Worm (Caenorhabditis elegans) whole organism, L4 larva: ENCODE data around the gene seip-1.
"Not testable (repeated sequence)": the region's sequence is repeated elsewhere in the genome, so short reads cannot be mapped to it uniquely, and the experiment has no call there.

Experiments
- T26A8.4 ChIP-seq: fragments of 200-800 bp; sonication (Bioruptor generic); IDR thresholded peaks from 2 replicates; pipeline ENCODE4 v1.3.6; 2022; ENCODE audit warnings: missing genetic modification characterization, missing compliant biosample characterization
- ZK337.2 ChIP-seq: fragments of 200-800 bp; sonication (Bioruptor generic); IDR thresholded peaks from 2 replicates; pipeline ENCODE4 v1.3.6; 2022; ENCODE audit warnings: missing genetic modification reagents, missing genetic modification characterization, missing compliant biosample characterization
- aha-1 ChIP-seq: fragments of 150-350 bp; peaks from one replicate; lab custom pipeline; 2014; ENCODE audit warnings: missing biosample characterization, missing genetic modification characterization
- ceh-82 ChIP-seq: sonication (generic microtip); optimal IDR thresholded peaks from 2 replicates; lab custom pipeline; 2017; ENCODE audit warnings: missing biosample characterization, missing genetic modification characterization
- ctbp-1 ChIP-seq: fragments of 200-800 bp; sonication (Bioruptor generic); IDR thresholded peaks from 2 replicates; pipeline ENCODE4 v1.3.6; 2022; ENCODE audit warnings: missing genetic modification reagents, missing genetic modification characterization, missing compliant biosample characterization
- daf-16 ChIP-seq, 3 experiments: sonication (generic microtip); optimal IDR thresholded peaks; 2 replicates each; lab custom pipeline; 2016 to 2017; ENCODE audit warnings: missing genetic modification characterization in 3 of 3, missing genetic modification reagents in 3 of 3, mild to moderate bottlenecking in 2 of 3, missing compliant biosample characterization in 2 of 3, missing biosample characterization in 1 of 3, moderate library complexity in 1 of 3
- duxl-1 ChIP-seq: sonication (generic microtip); optimal IDR thresholded peaks from 2 replicates; lab custom pipeline; 2016; ENCODE audit warnings: mild to moderate bottlenecking, missing genetic modification characterization, moderate library complexity, missing compliant biosample characterization; ENCODE audit not compliant: poor library complexity
- dve-1 ChIP-seq: sonication (generic microtip); optimal IDR thresholded peaks from 2 replicates; lab custom pipeline; 2017; ENCODE audit warnings: antibody characterized with exemption, mild to moderate bottlenecking, missing genetic modification characterization, missing compliant biosample characterization; ENCODE audit not compliant: insufficient read depth
- gei-8 ChIP-seq: fragments of 200-800 bp; sonication (Bioruptor generic); optimal IDR thresholded peaks from 2 replicates; lab custom pipeline; 2018; ENCODE audit warnings: mild to moderate bottlenecking, missing genetic modification characterization, missing compliant biosample characterization
- hlh-11 ChIP-seq: fragments of 200-800 bp; sonication (Bioruptor generic); optimal IDR thresholded peaks from 2 replicates; lab custom pipeline; 2018; ENCODE audit warnings: mild to moderate bottlenecking, missing genetic modification characterization, missing compliant biosample characterization
- lir-3 ChIP-seq: sonication (generic microtip); optimal IDR thresholded peaks from 2 replicates; lab custom pipeline; 2016; ENCODE audit warnings: mild to moderate bottlenecking, missing genetic modification characterization, missing compliant biosample characterization
- mdl-1 ChIP-seq, 2 experiments: fragments of 150-350 bp in 1 of 2; sonication (generic microtip) in 1 of 2; optimal IDR thresholded peaks; 2 replicates each; lab custom pipeline; 2014 to 2017; ENCODE audit warnings: missing biosample characterization in 2 of 2, missing genetic modification characterization in 2 of 2
- mdt-29 ChIP-seq: fragments of 200-800 bp; sonication (Bioruptor generic); IDR thresholded peaks from 2 replicates; pipeline ENCODE4 v1.3.6; 2022; ENCODE audit warnings: missing genetic modification reagents, missing genetic modification characterization, missing compliant biosample characterization
- mes-2 ChIP-seq: sonication (generic microtip); optimal IDR thresholded peaks from 2 replicates; lab custom pipeline; 2016; ENCODE audit warnings: missing genotype, mild to moderate bottlenecking, missing genetic modification characterization, missing compliant biosample characterization; ENCODE audit not compliant: poor library complexity, severe bottlenecking
- mxl-2 ChIP-seq: fragments of 200-800 bp; sonication (Bioruptor generic); conservative IDR thresholded peaks from 2 replicates; pipeline ENCODE4 v1.3.6; 2022; ENCODE audit warnings: missing genetic modification reagents, missing genetic modification characterization, missing compliant biosample characterization
- nhr-10 ChIP-seq: fragments of 150-350 bp; optimal IDR thresholded peaks from 2 replicates; lab custom pipeline; 2014; ENCODE audit warnings: missing biosample characterization, missing genetic modification characterization
- nhr-42 ChIP-seq: fragments of 200-800 bp; sonication (Bioruptor generic); IDR thresholded peaks from 2 replicates; pipeline ENCODE4 v1.3.6; 2022; ENCODE audit warnings: missing genetic modification characterization, missing compliant biosample characterization
- nhr-48 ChIP-seq: sonication (generic microtip); optimal IDR thresholded peaks from 2 replicates; lab custom pipeline; 2016; ENCODE audit warnings: mild to moderate bottlenecking, missing genetic modification characterization, missing compliant biosample characterization
- nhr-6 ChIP-seq: fragments of 150-350 bp; optimal IDR thresholded peaks from 2 replicates; lab custom pipeline; 2014; ENCODE audit warnings: missing biosample characterization, missing genetic modification characterization
- pha-4 ChIP-seq, 2 experiments: fragments of 150-350 bp in 1 of 2; fragments of 200-800 bp in 1 of 2; sonication (Bioruptor generic) in 1 of 2; IDR thresholded peaks in 1 of 2; optimal IDR thresholded peaks in 1 of 2; 2 replicates each; pipeline versions ENCODE4 v1.3.6 to Lab custom; 2014 to 2022; ENCODE audit warnings: missing genetic modification characterization in 2 of 2, missing genetic modification reagents in 2 of 2, missing biosample characterization in 1 of 2, missing compliant biosample characterization in 1 of 2
- rbr-2 ChIP-seq: sonication (generic microtip); optimal IDR thresholded peaks from 2 replicates; lab custom pipeline; 2016; ENCODE audit warnings: missing genotype, missing genetic modification characterization, missing compliant biosample characterization
- set-16 ChIP-seq: fragments of 200-800 bp; sonication (Bioruptor generic); IDR thresholded peaks from 2 replicates; pipeline ENCODE4 v1.3.6; 2022; ENCODE audit warnings: missing genetic modification reagents, missing genetic modification characterization, missing compliant biosample characterization
- skn-1 ChIP-seq: fragments of 150-350 bp; optimal IDR thresholded peaks from 2 replicates; lab custom pipeline; 2014; ENCODE audit warnings: missing biosample characterization, missing genetic modification characterization
- tra-1 ChIP-seq: fragments of 200-800 bp; sonication (Bioruptor generic); IDR thresholded peaks from 2 replicates; pipeline ENCODE4 v1.3.6; 2022; ENCODE audit warnings: missing genetic modification reagents, missing genetic modification characterization, missing compliant biosample characterization
- unc-39 ChIP-seq: sonication (generic microtip); optimal IDR thresholded peaks from 2 replicates; lab custom pipeline; 2017; ENCODE audit warnings: missing biosample characterization, missing genetic modification characterization
- zfp-3 ChIP-seq: fragments of 200-800 bp; sonication (Bioruptor generic); conservative IDR thresholded peaks from 2 replicates; pipeline ENCODE4 v1.3.6; 2022; ENCODE audit warnings: missing genetic modification reagents, missing genetic modification characterization, missing compliant biosample characterization
- zip-2 ChIP-seq: fragments of 150-350 bp; optimal IDR thresholded peaks from 2 replicates; lab custom pipeline; 2014; ENCODE audit warnings: missing biosample characterization, missing genetic modification characterization

seip-1 gene

ce11 chrV:6095829-6096228, 42.8 kb upstream of the seip-1 start, which contains the start of gene Y38A10A.7 (continued):
- no peak for TF ChIP-seq lir-3 (tag; lab: Kevin White, UChicago)
- no peak for TF ChIP-seq ZK337.2
- TF ChIP-seq duxl-1 (tag; lab: Kevin White, UChicago) = no peak
- no peak for TF ChIP-seq ceh-82 (tag; lab: Kevin White, UChicago)
- no peak for TF ChIP-seq nhr-48 (tag; lab: Kevin White, UChicago)
- TF ChIP-seq nhr-10 (tag; lab: Kevin White, UChicago) = no peak
- TF ChIP-seq skn-1 (tag; lab: Kevin White, UChicago) = no peak
- TF ChIP-seq tra-1 (GFP tag; lab: Robert Waterston, UW) = no peak
- TF ChIP-seq, all 104 proteins: peak for 8

DNA sequence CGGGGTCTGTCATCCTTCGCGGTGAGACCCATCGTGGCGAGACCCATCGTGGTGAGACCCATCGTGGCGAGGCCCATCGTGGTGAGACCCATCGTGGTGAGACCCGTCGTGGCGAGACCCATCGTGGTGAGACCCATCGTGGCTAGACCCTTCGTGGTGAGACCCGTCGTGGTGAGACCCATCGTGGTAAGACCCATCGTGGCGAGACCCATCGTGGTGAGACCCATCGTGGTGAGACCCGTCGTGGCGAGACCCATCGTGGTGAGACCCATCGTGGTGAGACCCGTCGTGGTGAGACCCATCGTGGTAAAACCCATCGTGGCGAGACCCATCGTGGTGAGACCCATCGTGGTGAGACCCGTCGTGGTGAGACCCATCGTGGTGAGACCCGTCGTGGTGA, 38.6 kb upstream of the seip-1 start:
- TF ChIP-seq set-16 (GFP tag; lab: Robert Waterston, UW) = peak; percentile 71

DNA sequence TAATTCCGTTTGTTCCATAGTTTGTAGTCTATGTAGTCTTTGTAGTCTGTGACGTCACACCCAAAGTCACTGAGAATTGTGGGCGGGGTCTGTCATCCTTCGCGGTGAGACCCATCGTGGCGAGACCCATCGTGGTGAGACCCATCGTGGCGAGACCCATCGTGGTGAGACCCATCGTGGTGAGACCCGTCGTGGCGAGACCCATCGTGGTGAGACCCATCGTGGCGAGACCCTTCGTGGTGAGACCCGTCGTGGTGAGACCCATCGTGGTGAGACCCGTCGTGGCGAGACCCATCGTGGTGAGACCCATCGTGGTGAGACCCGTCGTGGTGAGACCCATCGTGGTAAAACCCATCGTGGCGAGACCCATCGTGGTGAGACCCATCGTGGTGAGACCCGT, 18.5 kb upstream of the seip-1 start:
- TF ChIP-seq tra-1 (GFP tag; lab: Robert Waterston, UW) (0 out of 2 replicates have a peak, but pooled peaks have one; percentile 5), set-16 (GFP tag; lab: Robert Waterston, UW) (peak; percentile 88; the same call in 1 of the 2 replicates)

ce11 chrV:6069968-6070367, 16.9 kb upstream of the seip-1 start, which contains the start of gene fbxa-214:
fbxa-214 (minus strand) TSS chrV:6070068.
- TF ChIP-seq mes-2 (tag; lab: Kevin White, UChicago); nhr-42 (GFP tag; lab: Robert Waterston, UW); pha-4 (GFP tag; IDR thresholded peaks at IDR 0.05; lab: Robert Waterston, UW); pha-4 (tag; optimal IDR thresholded peaks at IDR 0.05; lab: Kevin White, UChicago): not testable (repeated sequence)

DNA sequence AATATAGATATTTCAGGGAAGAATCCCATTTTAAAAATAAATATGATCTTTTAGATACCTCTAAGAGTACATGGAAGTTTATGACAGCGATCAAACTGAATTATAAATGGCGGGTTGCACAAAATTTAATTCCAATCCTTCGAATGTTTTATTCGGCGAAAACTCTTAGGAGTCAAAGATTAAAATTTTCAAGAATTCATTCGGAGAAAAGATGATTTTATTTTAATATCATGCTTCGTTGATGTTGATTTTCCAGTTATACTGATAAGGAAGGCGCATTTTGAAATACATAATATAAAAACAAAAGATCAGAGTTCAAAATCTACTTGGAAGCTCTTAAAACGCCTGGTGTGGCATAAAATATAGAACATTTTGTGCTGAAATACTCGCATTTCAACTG, 14.1 kb upstream of the seip-1 start, which contains the start of gene srh-10:
TSS of gene srh-10 (minus strand) at position 29 of the 400 bp plus-strand sequence.
- TF ChIP-seq dve-1 (tag; lab: Kevin White, UChicago) = no peak
- no peak for TF ChIP-seq gei-8
- TF ChIP-seq nhr-6 = no peak
- TF ChIP-seq zip-2 (tag; lab: Kevin White, UChicago) = no peak
- TF ChIP-seq, all 104 proteins: peak for 0

- peak; percentile 10 for TF ChIP-seq aha-1 (tag; lab: Kevin White, UChicago)
- TF ChIP-seq T26A8.4 (GFP tag; lab: Robert Waterston, UW) = no peak
Measured at ce11 chrV:6063330-6063729, 10.3 kb upstream of the seip-1 start, which contains the start of gene Y38A10A.2. Y38A10A.2 (minus strand) TSS chrV:6063430.

- no peak for TF ChIP-seq mdl-1 (tag; optimal IDR thresholded peaks at IDR 0.05; lab: Kevin White, UChicago)
- no peak for TF ChIP-seq zfp-3 (GFP tag; lab: Robert Waterston, UW)
- TF ChIP-seq unc-39 = no peak
- no peak for TF ChIP-seq mxl-2 (GFP tag; lab: Robert Waterston, UW)
- no peak for TF ChIP-seq ctbp-1
- no peak for TF ChIP-seq mdt-29 (GFP tag; lab: Robert Waterston, UW)
Measured at ce11 chrV:6055289-6055688, 2.3 kb upstream of the seip-1 start, which contains the start of gene srd-20. srd-20 (plus strand) TSS chrV:6055589.

- TF ChIP-seq nhr-48 (tag; lab: Kevin White, UChicago) = no peak
- no peak for TF ChIP-seq hlh-11
- no peak for TF ChIP-seq daf-16 (GFP tag; optimal IDR thresholded peaks at IDR 0.05; lab: Kevin White, UChicago)
- peak; percentile 12 for TF ChIP-seq daf-16 (tag; optimal IDR thresholded peaks at IDR 0.05; lab: Kevin White, UChicago)
- TF ChIP-seq rbr-2 = no peak
Measured at ce11 chrV:6051159-6051558, 1.9 kb downstream of the seip-1 start, which contains the start of gene jamp-1. jamp-1 (minus strand) TSS chrV:6051259.
